Worm (Caenorhabditis elegans) whole organism, L2 larva: ENCODE results near the gene acs-12.
A peak's percentile ranks its signal among the peaks of the same experiment; 100 is the strongest.

Experiments used
- C34F6.9 ChIP-seq: fragments of 150-350 bp; optimal IDR thresholded peaks from 2 replicates; lab custom pipeline; 2014; ENCODE audit warnings: missing biosample characterization, missing genetic modification characterization
- F13H6.1 ChIP-seq: sonication (generic microtip); optimal IDR thresholded peaks from 2 replicates; lab custom pipeline; 2016; ENCODE audit warnings: missing genetic modification characterization, missing compliant biosample characterization
- Y55F3AM.14 ChIP-seq: fragments of 200-800 bp; sonication (Bioruptor generic); optimal IDR thresholded peaks from 2 replicates; lab custom pipeline; 2018; ENCODE audit warnings: mild to moderate bottlenecking, missing genetic modification characterization, missing compliant biosample characterization
- ZK546.5 ChIP-seq: sonication (generic microtip); optimal IDR thresholded peaks from 2 replicates; lab custom pipeline; 2017; ENCODE audit warnings: missing biosample characterization, missing genetic modification characterization
- aly-2 ChIP-seq: fragments of 150-350 bp; optimal IDR thresholded peaks from 2 replicates; lab custom pipeline; 2014; ENCODE audit warnings: missing biosample characterization, missing genetic modification characterization
- ama-1 ChIP-seq: fragments of 150-350 bp; optimal IDR thresholded peaks from 2 replicates; lab custom pipeline; 2018; ENCODE audit warnings: inconsistent platforms
- blmp-1 ChIP-seq: sonication (generic microtip); optimal IDR thresholded peaks from 2 replicates; lab custom pipeline; 2017; ENCODE audit warnings: missing genetic modification characterization, mild to moderate bottlenecking, missing compliant biosample characterization, antibody characterized with exemption, moderate library complexity; ENCODE audit not compliant: insufficient read depth
- dmd-4 ChIP-seq: sonication (generic microtip); optimal IDR thresholded peaks from 2 replicates; lab custom pipeline; 2017; ENCODE audit warnings: missing biosample characterization, missing genetic modification characterization
- egl-27 ChIP-seq: sonication (generic microtip); optimal IDR thresholded peaks from 3 replicates; lab custom pipeline; 2017; ENCODE audit warnings: missing biosample characterization, missing genetic modification reagents, missing genetic modification characterization
- elt-1 ChIP-seq: fragments of 150-350 bp; optimal IDR thresholded peaks from 2 replicates; lab custom pipeline; 2014; ENCODE audit warnings: missing biosample characterization, missing genetic modification characterization
- elt-3 ChIP-seq: sonication (generic microtip); optimal IDR thresholded peaks from 2 replicates; lab custom pipeline; 2017; ENCODE audit warnings: missing biosample characterization, missing genetic modification characterization
- fos-1 ChIP-seq: fragments of 150-350 bp; optimal IDR thresholded peaks from 2 replicates; lab custom pipeline; 2014; ENCODE audit warnings: missing biosample characterization, missing genetic modification characterization
- gmeb-1 ChIP-seq: fragments of 150-350 bp; optimal IDR thresholded peaks from 2 replicates; lab custom pipeline; 2014; ENCODE audit warnings: missing biosample characterization, missing genetic modification characterization
- lin-13 ChIP-seq: fragments of 150-350 bp; optimal IDR thresholded peaks from 2 replicates; lab custom pipeline; 2014; ENCODE audit warnings: missing biosample characterization, missing genetic modification reagents, missing genetic modification characterization
- lin-39 ChIP-seq: fragments of 150-350 bp; optimal IDR thresholded peaks from 2 replicates; lab custom pipeline; 2014; ENCODE audit warnings: missing biosample characterization, missing genetic modification reagents, missing genetic modification characterization
- mbf-1 ChIP-seq: sonication (generic microtip); optimal IDR thresholded peaks from 2 replicates; lab custom pipeline; 2017; ENCODE audit warnings: missing biosample characterization, missing genetic modification characterization
- nhr-10 ChIP-seq: sonication (generic microtip); optimal IDR thresholded peaks from 2 replicates; lab custom pipeline; 2017; ENCODE audit warnings: missing biosample characterization, missing genetic modification characterization
- nhr-11 ChIP-seq: fragments of 150-350 bp; optimal IDR thresholded peaks from 2 replicates; lab custom pipeline; 2014; ENCODE audit warnings: missing biosample characterization, missing genetic modification characterization
- nhr-12 ChIP-seq: fragments of 150-350 bp; optimal IDR thresholded peaks from 2 replicates; lab custom pipeline; 2014; ENCODE audit warnings: missing biosample characterization, missing genetic modification characterization
- nhr-129 ChIP-seq: fragments of 150-350 bp; optimal IDR thresholded peaks from 2 replicates; lab custom pipeline; 2014; ENCODE audit warnings: missing biosample characterization, missing genetic modification characterization
- nhr-23 ChIP-seq: fragments of 150-350 bp; optimal IDR thresholded peaks from 2 replicates; lab custom pipeline; 2014; ENCODE audit warnings: missing biosample characterization, missing genetic modification reagents, missing genetic modification characterization
- nhr-237 ChIP-seq: fragments of 150-350 bp; optimal IDR thresholded peaks from 2 replicates; lab custom pipeline; 2014; ENCODE audit warnings: missing biosample characterization, missing genetic modification characterization
- nhr-25 ChIP-seq: fragments of 150-350 bp; sonication (generic microtip); optimal IDR thresholded peaks from 3 replicates; lab custom pipeline; 2014; ENCODE audit warnings: missing biosample characterization, missing genetic modification characterization
- peb-1 ChIP-seq: fragments of 150-350 bp; optimal IDR thresholded peaks from 2 replicates; lab custom pipeline; 2014; ENCODE audit warnings: missing biosample characterization, missing genetic modification characterization
- skn-1 ChIP-seq: sonication (generic microtip); optimal IDR thresholded peaks from 2 replicates; lab custom pipeline; 2017; ENCODE audit warnings: missing biosample characterization, missing genetic modification characterization
- sma-3 ChIP-seq: sonication (generic microtip); optimal IDR thresholded peaks from 2 replicates; lab custom pipeline; 2016; ENCODE audit warnings: missing genetic modification reagents, missing genetic modification characterization, missing compliant biosample characterization
- sma-9 ChIP-seq, 2 experiments: fragments of 150-350 bp in 1 of 2; sonication (generic microtip) in 1 of 2; optimal IDR thresholded peaks; 2 replicates each; lab custom pipeline; 2014 to 2016; ENCODE audit warnings: missing genetic modification characterization in 2 of 2, mild to moderate bottlenecking in 1 of 2, missing biosample characterization in 1 of 2, missing compliant biosample characterization in 1 of 2, missing genetic modification reagents in 1 of 2, moderate library complexity in 1 of 2
- snpc-4 ChIP-seq: fragments of 150-350 bp; optimal IDR thresholded peaks from 2 replicates; lab custom pipeline; 2014; ENCODE audit warnings: missing biosample characterization, missing genetic modification characterization
- unc-39 ChIP-seq: fragments of 150-350 bp; optimal IDR thresholded peaks from 2 replicates; lab custom pipeline; 2014; ENCODE audit warnings: missing biosample characterization, missing genetic modification characterization
- unc-62 ChIP-seq: fragments of 150-350 bp; optimal IDR thresholded peaks from 2 replicates; lab custom pipeline; 2014; ENCODE audit warnings: missing biosample characterization, missing genetic modification reagents, missing genetic modification characterization
- ztf-1 ChIP-seq: fragments of 200-800 bp; sonication (Bioruptor generic); conservative IDR thresholded peaks from 2 replicates; pipeline ENCODE4 v1.3.6; 2022; ENCODE audit warnings: missing genetic modification characterization, missing compliant biosample characterization
- ztf-11 ChIP-seq: sonication (generic microtip); optimal IDR thresholded peaks from 2 replicates; lab custom pipeline; 2017; ENCODE audit warnings: missing biosample characterization, missing genetic modification characterization

Gene acs-12

ce11 chrV:20904094-20904268 lies at the start of gene acs-12:
TSS of gene acs-12 (plus strand) at chrV:20904169.
- TF ChIP-seq C34F6.9 (no peak), unc-39 (tag; lab: Kevin White, UChicago) (no peak), aly-2 (tag; lab: Kevin White, UChicago) (no peak), lin-39 (tag; lab: Kevin White, UChicago) (no peak), nhr-25 (tag; lab: Kevin White, UChicago) (no peak), elt-1 (tag; lab: Kevin White, UChicago) (no peak), nhr-237 (tag; lab: Kevin White, UChicago) (no peak), mbf-1 (tag; lab: Kevin White, UChicago) (no peak), sma-3 (GFP tag; lab: Kevin White, UChicago) (no peak), ztf-11 (tag; lab: Kevin White, UChicago) (no peak), unc-62 (GFP tag; lab: Kevin White, UChicago) (no peak)

ce11 chrV:20861080-20861479 lies 42.9 kb upstream of the acs-12 start, which contains the start of gene try-4:
TSS of gene try-4 (minus strand) at chrV:20861153.
- TF ChIP-seq egl-27 (no peak), blmp-1 (tag; lab: Kevin White, UChicago) (peak; percentile 90), F13H6.1 (tag; lab: Kevin White, UChicago) (no peak), nhr-25 (tag; lab: Kevin White, UChicago) (peak; percentile 46), ztf-11 (tag; lab: Kevin White, UChicago) (no peak), sma-9 (GFP tag; optimal IDR thresholded peaks at IDR 0.05; lab: Kevin White, UChicago) (no peak), sma-9 (tag; optimal IDR thresholded peaks at IDR 0.05; lab: Kevin White, UChicago) (no peak), lin-13 (GFP tag; lab: Kevin White, UChicago) (no peak), aly-2 (tag; lab: Kevin White, UChicago) (no peak), nhr-10 (no peak), fos-1 (no peak), mbf-1 (tag; lab: Kevin White, UChicago) (no peak), unc-62 (GFP tag; lab: Kevin White, UChicago) (no peak), skn-1 (tag; lab: Kevin White, UChicago) (no peak), C34F6.9 (no peak)

ce11 chrV:20862681-20863080 lies 41.3 kb upstream of the acs-12 start, which contains the start of gene twk-35:
TSS of gene twk-35 (plus strand) at chrV:20862981.
- TF ChIP-seq gmeb-1 (tag; lab: Kevin White, UChicago), result no peak
- no peak for TF ChIP-seq Y55F3AM.14 (GFP tag; lab: Kevin White, UChicago)
- no peak for TF ChIP-seq elt-1 (tag; lab: Kevin White, UChicago)
- TF ChIP-seq peb-1 (tag; lab: Kevin White, UChicago), result no peak
- no peak for TF ChIP-seq unc-62 (GFP tag; lab: Kevin White, UChicago)
- TF ChIP-seq nhr-11 (tag; lab: Kevin White, UChicago), result no peak
- no peak for TF ChIP-seq ztf-1 (GFP tag; lab: Robert Waterston, UW)
- no peak for TF ChIP-seq unc-39 (tag; lab: Kevin White, UChicago)
- no peak for TF ChIP-seq nhr-12
- TF ChIP-seq elt-3 (tag; lab: Kevin White, UChicago), result no peak
- TF ChIP-seq snpc-4 (tag; lab: Kevin White, UChicago), result no peak
- no peak for TF ChIP-seq nhr-129 (tag; lab: Kevin White, UChicago)
- TF ChIP-seq ama-1 (lab: Kevin White, UChicago), result no peak

ce11 chrV:20866406-20866805 lies 37.6 kb upstream of the acs-12 start:
- peak; percentile 53 for TF ChIP-seq fos-1
- no peak for TF ChIP-seq ztf-1 (GFP tag; lab: Robert Waterston, UW)

ce11 chrV:20868329-20868728 lies 35.6 kb upstream of the acs-12 start, which contains the start of gene F31D4.8:
TSS of gene F31D4.8 (minus strand) at chrV:20868429.
- TF ChIP-seq nhr-25 (tag; lab: Kevin White, UChicago) (no peak), aly-2 (tag; lab: Kevin White, UChicago) (no peak), ztf-1 (GFP tag; lab: Robert Waterston, UW) (no peak), ztf-11 (tag; lab: Kevin White, UChicago) (no peak), sma-3 (GFP tag; lab: Kevin White, UChicago) (no peak), fos-1 (no peak), dmd-4 (tag; lab: Kevin White, UChicago) (no peak), nhr-23 (tag; lab: Kevin White, UChicago) (no peak), Y55F3AM.14 (GFP tag; lab: Kevin White, UChicago) (no peak), ZK546.5 (tag; lab: Kevin White, UChicago) (no peak), egl-27 (no peak), mbf-1 (tag; lab: Kevin White, UChicago) (no peak), nhr-237 (tag; lab: Kevin White, UChicago) (no peak), peb-1 (tag; lab: Kevin White, UChicago) (no peak)
